Worm (Caenorhabditis elegans) whole organism, young adult: ENCODE results near the gene W02A2.5.
A peak's percentile ranks its signal among the peaks of the same experiment; 100 is the strongest.

Experiments used
- C06A6.2 ChIP-seq: fragments of 200-800 bp; sonication (Bioruptor generic); conservative IDR thresholded peaks from 2 replicates; pipeline ENCODE4 v1.3.6; 2022; ENCODE audit warnings: missing genetic modification characterization, missing compliant biosample characterization
- D2030.7 ChIP-seq: fragments of 200-800 bp; sonication (Bioruptor generic); IDR thresholded peaks from 2 replicates; pipeline ENCODE4 v1.3.6; 2022; ENCODE audit warnings: missing genetic modification reagents, missing genetic modification characterization, missing compliant biosample characterization
- F10E7.11 ChIP-seq: sonication (generic microtip); optimal IDR thresholded peaks from 2 replicates; lab custom pipeline; 2017; ENCODE audit warnings: mild to moderate bottlenecking, missing genetic modification characterization, moderate library complexity, missing compliant biosample characterization
- F52B5.7 ChIP-seq: sonication (generic microtip); optimal IDR thresholded peaks from 2 replicates; lab custom pipeline; 2016; ENCODE audit warnings: mild to moderate bottlenecking, missing genetic modification characterization, missing compliant biosample characterization
- F55B11.4 ChIP-seq: sonication (generic microtip); optimal IDR thresholded peaks from 2 replicates; lab custom pipeline; 2016; ENCODE audit warnings: missing compliant biosample characterization, missing genetic modification characterization, borderline replicate concordance; ENCODE audit not compliant: insufficient read depth
- F57A8.1 ChIP-seq: fragments of 200-800 bp; sonication (Bioruptor generic); optimal IDR thresholded peaks from 2 replicates; lab custom pipeline; 2018; ENCODE audit warnings: mild to moderate bottlenecking, missing genetic modification characterization, moderate library complexity, missing compliant biosample characterization
- K11D2.4 ChIP-seq: fragments of 200-800 bp; sonication (Bioruptor generic); IDR thresholded peaks from 2 replicates; pipeline ENCODE4 v1.3.6; 2022; ENCODE audit warnings: missing genetic modification reagents, missing genetic modification characterization, missing compliant biosample characterization
- K12H6.12 ChIP-seq: fragments of 200-800 bp; sonication (Bioruptor generic); optimal IDR thresholded peaks from 2 replicates; lab custom pipeline; 2018; ENCODE audit warnings: mild to moderate bottlenecking, missing genetic modification characterization, missing compliant biosample characterization
- T07F8.4 ChIP-seq: sonication (generic microtip); optimal IDR thresholded peaks from 2 replicates; lab custom pipeline; 2016; ENCODE audit warnings: mild to moderate bottlenecking, missing genetic modification characterization, moderate library complexity, missing compliant biosample characterization
- Y53G8AR.9 ChIP-seq: fragments of 200-800 bp; sonication (Bioruptor generic); conservative IDR thresholded peaks from 2 replicates; pipeline ENCODE4 v1.3.6; 2022; ENCODE audit warnings: missing genetic modification reagents, missing genetic modification characterization, missing compliant biosample characterization
- Y95B8A.8 ChIP-seq: fragments of 200-800 bp; sonication (Bioruptor generic); IDR thresholded peaks from 2 replicates; pipeline ENCODE4 v1.3.6; 2022; ENCODE audit warnings: missing genetic modification reagents, missing genetic modification characterization, missing compliant biosample characterization
- aptf-3 ChIP-seq: fragments of 200-800 bp; sonication (Bioruptor generic); IDR thresholded peaks from 2 replicates; pipeline ENCODE4 v1.3.6; 2022; ENCODE audit warnings: missing genetic modification characterization, missing compliant biosample characterization
- athp-1 ChIP-seq: sonication (generic microtip); optimal IDR thresholded peaks from 2 replicates; lab custom pipeline; 2017; ENCODE audit warnings: mild to moderate bottlenecking, missing genetic modification characterization, missing compliant biosample characterization
- attf-3 ChIP-seq: fragments of 200-800 bp; sonication (Bioruptor generic); conservative IDR thresholded peaks from 2 replicates; pipeline ENCODE4 v1.3.6; 2022; ENCODE audit warnings: missing genetic modification reagents, missing genetic modification characterization, missing compliant biosample characterization
- attf-6 ChIP-seq: fragments of 200-800 bp; sonication (Bioruptor generic); IDR thresholded peaks from 2 replicates; pipeline ENCODE4 v1.3.6; 2022; ENCODE audit warnings: missing genetic modification reagents, missing genetic modification characterization, missing compliant biosample characterization
- cebp-1 ChIP-seq, 2 experiments: fragments of 200-800 bp in 1 of 2; sonication (Bioruptor generic) in 1 of 2; sonication (generic microtip) in 1 of 2; IDR thresholded peaks in 1 of 2; optimal IDR thresholded peaks in 1 of 2; 2 replicates each; pipeline versions ENCODE4 v1.3.6 to Lab custom; 2017 to 2022; ENCODE audit warnings: missing compliant biosample characterization in 2 of 2, missing genetic modification characterization in 2 of 2, mild to moderate bottlenecking in 1 of 2, missing genetic modification reagents in 1 of 2, moderate library complexity in 1 of 2
- cebp-2 ChIP-seq: fragments of 200-800 bp; sonication (Bioruptor generic); IDR thresholded peaks from 2 replicates; pipeline ENCODE4 v1.3.6; 2022; ENCODE audit warnings: missing genetic modification characterization, missing compliant biosample characterization
- ceh-79 ChIP-seq: sonication (generic microtip); optimal IDR thresholded peaks from 2 replicates; lab custom pipeline; 2017; ENCODE audit warnings: mild to moderate bottlenecking, missing genetic modification characterization, missing compliant biosample characterization
- chd-7 ChIP-seq: sonication (generic microtip); optimal IDR thresholded peaks from 2 replicates; lab custom pipeline; 2016; ENCODE audit warnings: mild to moderate bottlenecking, missing genetic modification characterization, moderate library complexity, missing compliant biosample characterization
- dox-1 ChIP-seq: fragments of 200-800 bp; sonication (Bioruptor generic); IDR thresholded peaks from 2 replicates; pipeline ENCODE4 v1.3.6; 2022; ENCODE audit warnings: missing genetic modification reagents, missing genetic modification characterization, missing compliant biosample characterization
- efl-1 ChIP-seq: fragments of 150-350 bp; optimal IDR thresholded peaks from 2 replicates; lab custom pipeline; 2014; ENCODE audit warnings: missing biosample characterization, missing genetic modification reagents, missing genetic modification characterization
- egrh-3 ChIP-seq: fragments of 200-800 bp; sonication (Bioruptor generic); IDR thresholded peaks from 2 replicates; pipeline ENCODE4 v1.3.6; 2022; ENCODE audit warnings: missing genetic modification reagents, missing genetic modification characterization, missing compliant biosample characterization
- ekl-4 ChIP-seq: fragments of 200-800 bp; sonication (Bioruptor generic); IDR thresholded peaks from 2 replicates; pipeline ENCODE4 v1.3.6; 2022; ENCODE audit warnings: missing genetic modification reagents, missing genetic modification characterization, missing compliant biosample characterization
- hmg-1.2 ChIP-seq: fragments of 200-800 bp; sonication (Bioruptor generic); IDR thresholded peaks from 2 replicates; pipeline ENCODE4 v1.3.6; 2022; ENCODE audit warnings: missing genetic modification reagents, missing genetic modification characterization, missing compliant biosample characterization
- hrde-1 ChIP-seq: sonication (generic microtip); optimal IDR thresholded peaks from 2 replicates; lab custom pipeline; 2016; ENCODE audit warnings: missing genetic modification characterization, mild to moderate bottlenecking, missing compliant biosample characterization, moderate library complexity, missing genotype, missing genetic modification reagents, borderline replicate concordance
- hsf-1 ChIP-seq: fragments of 200-800 bp; sonication (Bioruptor generic); IDR thresholded peaks from 2 replicates; pipeline ENCODE4 v1.3.6; 2022; ENCODE audit warnings: missing genetic modification reagents, missing genetic modification characterization, missing compliant biosample characterization
- lag-1 ChIP-seq: fragments of 200-800 bp; sonication (Bioruptor generic); IDR thresholded peaks from 2 replicates; pipeline ENCODE4 v1.3.6; 2022; ENCODE audit warnings: missing genetic modification reagents, missing genetic modification characterization, missing compliant biosample characterization
- lsl-1 ChIP-seq: fragments of 200-800 bp; sonication (Bioruptor generic); optimal IDR thresholded peaks from 2 replicates; lab custom pipeline; 2018; ENCODE audit warnings: mild to moderate bottlenecking, missing genetic modification characterization, moderate library complexity, missing compliant biosample characterization
- madf-3 ChIP-seq: fragments of 200-800 bp; sonication (Bioruptor generic); IDR thresholded peaks from 2 replicates; pipeline ENCODE4 v1.3.6; 2022; ENCODE audit warnings: missing genetic modification reagents, missing genetic modification characterization, missing compliant biosample characterization
- madf-6 ChIP-seq: fragments of 200-800 bp; sonication (Bioruptor generic); IDR thresholded peaks from 2 replicates; pipeline ENCODE4 v1.3.6; 2022; ENCODE audit warnings: missing genetic modification reagents, missing genetic modification characterization, missing compliant biosample characterization
- nfyb-1 ChIP-seq: fragments of 200-800 bp; sonication (Bioruptor generic); IDR thresholded peaks from 2 replicates; pipeline ENCODE4 v1.3.6; 2022; ENCODE audit warnings: missing genetic modification reagents, missing genetic modification characterization, missing compliant biosample characterization
- nhr-80 ChIP-seq: sonication (generic microtip); optimal IDR thresholded peaks from 2 replicates; lab custom pipeline; 2016; ENCODE audit warnings: missing genetic modification characterization, missing compliant biosample characterization
- pbrm-1 ChIP-seq: fragments of 200-800 bp; sonication (Bioruptor generic); IDR thresholded peaks from 2 replicates; pipeline ENCODE4 v1.3.6; 2022; ENCODE audit warnings: missing genetic modification reagents, missing genetic modification characterization, missing compliant biosample characterization
- rpc-1 ChIP-seq, 2 experiments: fragments of 150-350 bp in 1 of 2; sonication (generic microtip) in 1 of 2; optimal IDR thresholded peaks; 2 replicates each; lab custom pipeline; 2014 to 2018; ENCODE audit warnings: missing biosample characterization in 1 of 2, missing genetic modification characterization in 1 of 2, missing genetic modification reagents in 1 of 2, missing genotype in 1 of 2
- sea-2 ChIP-seq: fragments of 200-800 bp; sonication (Bioruptor generic); IDR thresholded peaks from 2 replicates; pipeline ENCODE4 v1.3.6; 2022; ENCODE audit warnings: missing genetic modification characterization, missing compliant biosample characterization
- snpc-1.3 ChIP-seq: sonication (generic microtip); optimal IDR thresholded peaks from 2 replicates; lab custom pipeline; 2017; ENCODE audit warnings: missing genetic modification characterization, mild to moderate bottlenecking, missing compliant biosample characterization, antibody characterized with exemption, moderate library complexity, missing genotype, missing genetic modification reagents; ENCODE audit not compliant: insufficient read depth
- snpc-4 ChIP-seq, 5 experiments: fragments of 150-350 bp in 1 of 5; sonication (generic microtip) in 4 of 5; optimal IDR thresholded peaks; 2 replicates each; lab custom pipeline; 2014 to 2018; ENCODE audit warnings: missing genetic modification characterization in 5 of 5, missing biosample characterization in 3 of 5, antibody characterized with exemption in 2 of 5, mild to moderate bottlenecking in 2 of 5, missing compliant biosample characterization in 2 of 5, missing genotype in 2 of 5, moderate library complexity in 2 of 5, missing genetic modification reagents in 1 of 5
- unc-130 ChIP-seq: sonication (generic microtip); optimal IDR thresholded peaks from 2 replicates; lab custom pipeline; 2016; ENCODE audit warnings: missing genetic modification reagents, missing genetic modification characterization, missing compliant biosample characterization
- zfh-2 ChIP-seq: fragments of 200-800 bp; sonication (Bioruptor generic); conservative IDR thresholded peaks from 2 replicates; pipeline ENCODE4 v1.3.6; 2022; ENCODE audit warnings: missing genetic modification reagents, missing genetic modification characterization, missing compliant biosample characterization
- ztf-28 ChIP-seq: fragments of 200-800 bp; sonication (Bioruptor generic); IDR thresholded peaks from 2 replicates; pipeline ENCODE4 v1.3.6; 2022; ENCODE audit warnings: missing genetic modification reagents, missing genetic modification characterization, missing compliant biosample characterization

The W02A2.5 gene

ce11 chrIV:13346078-13346477 lies 3.4 kb downstream of the W02A2.5 start:
- no peak for TF ChIP-seq K12H6.12 (tag; lab: Kevin White, UChicago)
- TF ChIP-seq Y95B8A.8 (GFP tag; lab: Robert Waterston, UW), result no peak
- TF ChIP-seq lag-1 (GFP tag; lab: Robert Waterston, UW), result no peak
- TF ChIP-seq D2030.7 (GFP tag; lab: Robert Waterston, UW), result no peak
- TF ChIP-seq nhr-80 (tag; lab: Kevin White, UChicago), result peak; percentile 12
- TF ChIP-seq sea-2 (GFP tag; lab: Robert Waterston, UW), result no peak

ce11 chrIV:13347232-13347715 lies 4.6 kb downstream of the W02A2.5 start, which contains the start of gene W02A2.9:
TSS of gene W02A2.9 (plus strand) at chrIV:13347665.
- peak; percentile 48; the same call in 1 of the 2 replicates for TF ChIP-seq nfyb-1 (GFP tag; lab: Robert Waterston, UW)
- TF ChIP-seq nhr-80 (tag; lab: Kevin White, UChicago), result peak; percentile 59
- no peak for TF ChIP-seq rpc-1 (optimal IDR thresholded peaks at IDR 0.05; lab: Kevin White, UChicago)
- no peak for TF ChIP-seq rpc-1 (tag; optimal IDR thresholded peaks at IDR 0.05; lab: Kevin White, UChicago)

- no peak; the same call in 1 of the 2 replicates for TF ChIP-seq hsf-1
- no peak for TF ChIP-seq K11D2.4 (GFP tag; lab: Robert Waterston, UW)
- TF ChIP-seq snpc-4 (GFP tag; optimal IDR thresholded peaks at IDR 0.05; lab: Kevin White, UChicago), result no peak
- peak in 1 of 4 experiments; percentile 18 for TF ChIP-seq snpc-4 (tag; optimal IDR thresholded peaks at IDR 0.05; lab: Kevin White, UChicago)
- TF ChIP-seq F10E7.11, result peak; percentile 19
- TF ChIP-seq attf-3 (GFP tag; lab: Robert Waterston, UW), result no peak
- peak; percentile 34 for TF ChIP-seq chd-7
- no peak for TF ChIP-seq F57A8.1 (GFP tag; lab: Kevin White, UChicago)
- peak; percentile 80 for TF ChIP-seq zfh-2 (GFP tag; lab: Robert Waterston, UW)
- TF ChIP-seq madf-6 (GFP tag; lab: Robert Waterston, UW), result peak; percentile 42; the same call in 1 of the 2 replicates
- 0 out of 2 replicates have a peak, but pooled peaks have one; percentile 25 for TF ChIP-seq madf-3 (GFP tag; lab: Robert Waterston, UW)
- TF ChIP-seq ztf-28 (GFP tag; lab: Robert Waterston, UW), result no peak
- peak; percentile 72 for TF ChIP-seq athp-1 (tag; lab: Kevin White, UChicago)
- TF ChIP-seq cebp-2, result peak; percentile 93; the same call in 1 of the 2 replicates
- TF ChIP-seq T07F8.4 (tag; lab: Kevin White, UChicago), result no peak
- TF ChIP-seq ekl-4, result peak; percentile 47; the same call in 1 of the 2 replicates
- peak; percentile 77; the same call in 1 of the 2 replicates for TF ChIP-seq egrh-3
- peak; percentile 38; the same call in 1 of the 2 replicates for TF ChIP-seq pbrm-1
- TF ChIP-seq aptf-3 (GFP tag; lab: Robert Waterston, UW), result 0 out of 2 replicates have a peak, but pooled peaks have one; percentile 63
- no peak for TF ChIP-seq cebp-1 (GFP tag; IDR thresholded peaks at IDR 0.05; lab: Robert Waterston, UW)
- peak; percentile 25 for TF ChIP-seq cebp-1 (tag; optimal IDR thresholded peaks at IDR 0.05; lab: Kevin White, UChicago)
- 0 out of 2 replicates have a peak, but pooled peaks have one; percentile 46 for TF ChIP-seq Y53G8AR.9
- TF ChIP-seq attf-6, result peak; percentile 72
- no peak for TF ChIP-seq snpc-1.3
These were observed 5.9 kb downstream of the W02A2.5 start, which contains the start of gene W02A2.12 for ce11 chrIV:13348592-13348991. TSS of gene W02A2.12 (minus strand) at chrIV:13348831.

ce11 chrIV:13353143-13353773 lies 10.6 kb downstream of the W02A2.5 start, which contains the start of the genes rec-8 and mex-5:
TSS of gene rec-8 (minus strand) at chrIV:13353193.
TSS of gene mex-5 (plus strand) at chrIV:13353723.
- TF ChIP-seq dox-1 (GFP tag; lab: Robert Waterston, UW), result peak; percentile 57; the same call in 1 of the 2 replicates
- TF ChIP-seq unc-130, result peak; percentile 90
- TF ChIP-seq F55B11.4, result no peak
- TF ChIP-seq hsf-1, result peak; percentile 96
- TF ChIP-seq snpc-1.3, result peak; percentile 90
- peak; percentile 28 for TF ChIP-seq snpc-4 (GFP tag; optimal IDR thresholded peaks at IDR 0.05; lab: Kevin White, UChicago)
- TF ChIP-seq snpc-4 (tag; optimal IDR thresholded peaks at IDR 0.05; lab: Kevin White, UChicago), result peak in 2 of 4 experiments; percentile 43 to 78
- no peak for TF ChIP-seq F52B5.7 (tag; lab: Kevin White, UChicago)
- no peak for TF ChIP-seq ceh-79
- TF ChIP-seq C06A6.2 (GFP tag; lab: Robert Waterston, UW), result no peak
- TF ChIP-seq hmg-1.2 (GFP tag; lab: Robert Waterston, UW), result peak; percentile 47; the same call in 1 of the 2 replicates
- TF ChIP-seq efl-1 (GFP tag; lab: Kevin White, UChicago), result peak; percentile 98
- peak; percentile 97 for TF ChIP-seq lsl-1 (GFP tag; lab: Kevin White, UChicago)
- no peak for TF ChIP-seq hrde-1 (tag; lab: Kevin White, UChicago)
- peak; percentile 68; the same call in 1 of the 2 replicates for TF ChIP-seq Y95B8A.8 (GFP tag; lab: Robert Waterston, UW)
